Fruit fly (Drosophila melanogaster): ENCODE data around the gene CG4686.

CG4686 gene

dm6 chr3R:19860996-19861719 lies 3.1 kb upstream of the CG4686 start, which contains the start of the genes Ire1 and Mrm2 (continued):
- TF ChIP-seq CG1024 (GFP tag; IDR thresholded peaks at IDR 0.05) (peak; percentile 91), CG3838 (GFP tag; optimal IDR thresholded peaks at IDR 0.05) (no peak), CG15696 (tag; optimal IDR thresholded peaks at IDR 0.05) (peak; percentile 79), CG3726 (GFP tag; IDR thresholded peaks at IDR 0.05) (0 out of 3 replicates have a peak, but pooled peaks have one; percentile 58), grau (tag; optimal IDR thresholded peaks at IDR 0.05) (peak; percentile 82), CG42726 (GFP tag; IDR thresholded peaks at IDR 0.05; ENCODE audit: partially characterized antibody) (no peak), CG6689 (GFP tag; IDR thresholded peaks at IDR 0.05) (peak; percentile 81), CG11723 (GFP tag; optimal IDR thresholded peaks at IDR 0.05) (peak; percentile 47), CG9609 (GFP tag; optimal IDR thresholded peaks at IDR 0.05) (peak; percentile 92), insv (GFP tag; optimal IDR thresholded peaks at IDR 0.05) (peak in 1 of 2 experiments; percentile 68), sr (GFP tag; IDR thresholded peaks at IDR 0.05) (0 out of 3 replicates have a peak, but pooled peaks have one; percentile 3), CkIIα-i1 (GFP tag; IDR thresholded peaks at IDR 0.05) (0 out of 2 replicates have a peak, but pooled peaks have one; percentile 29), CG1602 (GFP tag; optimal IDR thresholded peaks at IDR 0.05) (peak; percentile 81), wek (GFP tag; optimal IDR thresholded peaks at IDR 0.05) (peak; percentile 60), bbx (GFP tag; IDR thresholded peaks at IDR 0.05; ENCODE audit: partially characterized antibody) (peak; percentile 52), sc (optimal IDR thresholded peaks at IDR 0.05) (no peak), sc (GFP tag; optimal IDR thresholded peaks at IDR 0.05) (no peak), H2.0 (GFP tag; IDR thresholded peaks at IDR 0.05) (peak; percentile 80), tgo (GFP tag; IDR thresholded peaks at IDR 0.05) (peak; percentile 74), CG10274 (GFP tag; optimal IDR thresholded peaks at IDR 0.05) (no peak), CG14441 (GFP tag; IDR thresholded peaks at IDR 0.05) (peak; percentile 80), Usf (GFP tag; optimal IDR thresholded peaks at IDR 0.05) (peak; percentile 53), chn (GFP tag; optimal IDR thresholded peaks at IDR 0.05) (peak; percentile 81), CG34422 (GFP tag; IDR thresholded peaks at IDR 0.05) (peak; percentile 78), CG13296 (GFP tag; optimal IDR thresholded peaks at IDR 0.05) (peak; percentile 45), Ssrp (tag; optimal IDR thresholded peaks at IDR 0.05) (peak; percentile 77), CG10431 (GFP tag; optimal IDR thresholded peaks at IDR 0.05) (peak; percentile 14), danr (GFP tag; IDR thresholded peaks at IDR 0.05) (peak; percentile 46; the same call in 1 of the 2 replicates), CG7786 (GFP tag; optimal IDR thresholded peaks at IDR 0.05) (peak; percentile 86), CG7963 (GFP tag; IDR thresholded peaks at IDR 0.05; ENCODE audit: partially characterized antibody) (no peak; the same call in 2 of the 3 replicates), CG10543 (GFP tag; optimal IDR thresholded peaks at IDR 0.05) (peak; percentile 66), D19A (tag; optimal IDR thresholded peaks at IDR 0.05) (peak; percentile 47), CG18764 (GFP tag; optimal IDR thresholded peaks at IDR 0.05) (peak; percentile 75), NC2α (GFP tag; optimal IDR thresholded peaks at IDR 0.05) (peak; percentile 64), mam (GFP tag; optimal IDR thresholded peaks at IDR 0.05) (peak; percentile 93), crol (GFP tag; IDR thresholded peaks at IDR 0.05) (peak; percentile 92), CG11456 (GFP tag; IDR thresholded peaks at IDR 0.05) (peak; percentile 89), pum (GFP tag; optimal IDR thresholded peaks at IDR 0.05) (peak; percentile 91), CG12071 (GFP tag; optimal IDR thresholded peaks at IDR 0.05) (no peak), CG9727 (GFP tag; optimal IDR thresholded peaks at IDR 0.05) (peak; percentile 79), CG17361 (GFP tag; IDR thresholded peaks at IDR 0.05) (peak; percentile 88), CG4617 (GFP tag; optimal IDR thresholded peaks at IDR 0.05; ENCODE audit: borderline replicate concordance) (peak; percentile 94), CG1529 (GFP tag; optimal IDR thresholded peaks at IDR 0.05) (no peak), jigr1 (GFP tag; IDR thresholded peaks at IDR 0.05) (no peak), CG32532 (GFP tag; IDR thresholded peaks at IDR 0.05) (peak; percentile 84), gsb (GFP tag; IDR thresholded peaks at IDR 0.05) (peak; percentile 64; the same call in 1 of the 2 replicates), esg (GFP tag; conservative IDR thresholded peaks at IDR 0.05) (peak; percentile 75), Max (GFP tag; optimal IDR thresholded peaks at IDR 0.05) (peak; percentile 63), klu (GFP tag; IDR thresholded peaks at IDR 0.05) (peak; percentile 74), CG14050 (GFP tag; IDR thresholded peaks at IDR 0.05) (peak; percentile 59; the same call in 1 of the 3 replicates)

Measured in whole organism, embryonic.